Worm (Caenorhabditis elegans) whole organism, young adult: ENCODE data around the gene C46F4.3.

Experiments used
- F23B12.7 ChIP-seq: sonication (generic microtip); optimal IDR thresholded peaks from 2 replicates; lab custom pipeline; 2017; ENCODE audit warnings: missing genetic modification characterization, mild to moderate bottlenecking, missing compliant biosample characterization, antibody characterized with exemption, moderate library complexity; ENCODE audit not compliant: insufficient read depth
- F57C9.4 ChIP-seq: sonication (generic microtip); optimal IDR thresholded peaks from 2 replicates; lab custom pipeline; 2017; ENCODE audit warnings: mild to moderate bottlenecking, missing genetic modification characterization, missing compliant biosample characterization
- attf-5 ChIP-seq: fragments of 200-800 bp; sonication (Bioruptor generic); optimal IDR thresholded peaks from 2 replicates; lab custom pipeline; 2018; ENCODE audit warnings: mild to moderate bottlenecking, missing genetic modification characterization, missing compliant biosample characterization
- ceh-58 ChIP-seq: fragments of 200-800 bp; sonication (Bioruptor generic); IDR thresholded peaks from 2 replicates; pipeline ENCODE4 v1.3.6; 2022; ENCODE audit warnings: missing genetic modification characterization, missing compliant biosample characterization
- ceh-79 ChIP-seq: sonication (generic microtip); optimal IDR thresholded peaks from 2 replicates; lab custom pipeline; 2017; ENCODE audit warnings: mild to moderate bottlenecking, missing genetic modification characterization, missing compliant biosample characterization
- madf-10 ChIP-seq: sonication (generic microtip); optimal IDR thresholded peaks from 2 replicates; lab custom pipeline; 2016; ENCODE audit warnings: mild to moderate bottlenecking, missing genetic modification characterization, missing compliant biosample characterization
- mcd-1 ChIP-seq: fragments of 200-800 bp; sonication (Bioruptor generic); IDR thresholded peaks from 2 replicates; pipeline ENCODE4 v1.3.6; 2022; ENCODE audit warnings: missing genetic modification reagents, missing genetic modification characterization, missing compliant biosample characterization
- nhr-179 ChIP-seq: sonication (generic microtip); optimal IDR thresholded peaks from 2 replicates; lab custom pipeline; 2016; ENCODE audit warnings: mild to moderate bottlenecking, missing genetic modification characterization, missing compliant biosample characterization
- nhr-27 ChIP-seq: fragments of 200-800 bp; sonication (Bioruptor generic); optimal IDR thresholded peaks from 2 replicates; lab custom pipeline; 2018; ENCODE audit warnings: mild to moderate bottlenecking, missing genetic modification characterization, moderate library complexity, missing compliant biosample characterization
- snpc-1.3 ChIP-seq: sonication (generic microtip); optimal IDR thresholded peaks from 2 replicates; lab custom pipeline; 2017; ENCODE audit warnings: missing genetic modification characterization, mild to moderate bottlenecking, missing compliant biosample characterization, antibody characterized with exemption, moderate library complexity, missing genotype, missing genetic modification reagents; ENCODE audit not compliant: insufficient read depth
- snpc-3.4 ChIP-seq: sonication (generic microtip); optimal IDR thresholded peaks from 2 replicates; lab custom pipeline; 2017; ENCODE audit warnings: missing genetic modification characterization, mild to moderate bottlenecking, missing compliant biosample characterization, antibody characterized with exemption, moderate library complexity, missing genotype, missing genetic modification reagents
- snpc-4 ChIP-seq, 5 experiments: fragments of 150-350 bp in 1 of 5; sonication (generic microtip) in 4 of 5; optimal IDR thresholded peaks; 2 replicates each; lab custom pipeline; 2014 to 2018; ENCODE audit warnings: missing genetic modification characterization in 5 of 5, missing biosample characterization in 3 of 5, antibody characterized with exemption in 2 of 5, mild to moderate bottlenecking in 2 of 5, missing compliant biosample characterization in 2 of 5, missing genotype in 2 of 5, moderate library complexity in 2 of 5, missing genetic modification reagents in 1 of 5

DNA sequence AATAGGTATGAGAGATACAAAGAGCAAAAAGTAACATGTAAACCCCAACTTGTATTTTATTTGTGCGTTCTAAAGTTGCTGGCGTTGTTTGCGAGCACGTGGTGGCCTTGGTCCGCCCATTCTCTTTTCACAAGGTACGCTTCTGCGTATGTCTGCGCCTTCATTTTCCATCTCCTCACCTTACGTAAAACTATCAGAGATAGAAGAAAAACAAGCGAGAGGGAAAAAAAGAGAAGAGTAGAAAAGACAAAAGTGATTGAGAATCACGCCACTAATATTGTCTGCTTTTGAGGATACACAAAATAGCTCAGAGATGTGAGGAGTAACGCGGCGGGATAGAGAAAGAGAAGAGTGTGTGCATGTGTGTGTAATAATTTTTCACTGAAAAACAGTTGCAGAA is 6.6 kb downstream of the C46F4.3 start:
- TF ChIP-seq mcd-1 (GFP tag; lab: Robert Waterston, UW) (no peak), snpc-3.4 (tag; lab: Kevin White, UChicago) (no peak), nhr-27 (tag; lab: Kevin White, UChicago) (no peak), madf-10 (tag; lab: Kevin White, UChicago) (no peak), ceh-79 (tag; lab: Kevin White, UChicago) (no peak), ceh-58 (GFP tag; lab: Robert Waterston, UW) (no peak), snpc-4 (GFP tag; optimal IDR thresholded peaks at IDR 0.05; lab: Kevin White, UChicago) (no peak), snpc-4 (tag; optimal IDR thresholded peaks at IDR 0.05; lab: Kevin White, UChicago) (no peak), nhr-179 (tag; lab: Kevin White, UChicago) (no peak), F23B12.7 (tag; lab: Kevin White, UChicago) (no peak), snpc-1.3 (tag; lab: Kevin White, UChicago) (no peak), attf-5 (GFP tag; lab: Kevin White, UChicago) (peak; percentile 8), F57C9.4 (no peak)
